Fruit fly (Drosophila melanogaster) whole organism, wandering third instar larva: ENCODE measurements around the gene Rab3GAP1.

Source experiments
- Abd-B ChIP-seq: fragments of >200 bp; optimal IDR thresholded peaks from 2 replicates; lab custom pipeline; 2017; ENCODE audit warnings: missing biosample characterization, missing genetic modification characterization
- CG32264 ChIP-seq: fragments of 200-800 bp; sonication (Bioruptor generic); optimal IDR thresholded peaks from 2 replicates; lab custom pipeline; 2016; ENCODE audit warnings: missing biosample characterization, missing genetic modification characterization
- CG9705 ChIP-seq: fragments of 200-800 bp; sonication (Bioruptor generic); optimal IDR thresholded peaks from 2 replicates; lab custom pipeline; 2018; ENCODE audit warnings: missing biosample characterization, mild to moderate bottlenecking, missing genetic modification characterization
- CrebA ChIP-seq: fragments of 200-800 bp; sonication (Bioruptor generic); optimal IDR thresholded peaks from 2 replicates; lab custom pipeline; 2016; ENCODE audit warnings: missing biosample characterization, mild to moderate bottlenecking, missing genetic modification characterization, borderline replicate concordance
- Dfd ChIP-seq: fragments of >200 bp; optimal IDR thresholded peaks from 2 replicates; lab custom pipeline; 2017; ENCODE audit warnings: missing biosample characterization, missing genetic modification characterization
- Dif ChIP-seq: fragments of 200-275, 200-300 bp; sonication (Bioruptor generic); optimal IDR thresholded peaks from 2 replicates; lab custom pipeline; 2018; ENCODE audit warnings: missing biosample characterization, missing genetic modification characterization; ENCODE audit not compliant: partially characterized antibody
- GATAd ChIP-seq: sonication (Bioruptor generic); optimal IDR thresholded peaks from 2 replicates; lab custom pipeline; 2016; ENCODE audit warnings: missing biosample characterization, missing genetic modification characterization
- HLH106 ChIP-seq: fragments of 200-800 bp; optimal IDR thresholded peaks from 3 replicates; lab custom pipeline; 2019; ENCODE audit warnings: missing biosample characterization, mild to moderate bottlenecking, missing genetic modification characterization, moderate library complexity
- Hnf4 ChIP-seq: fragments of 200-800 bp; sonication (Bioruptor generic); optimal IDR thresholded peaks from 2 replicates; lab custom pipeline; 2016; ENCODE audit warnings: missing biosample characterization, mild to moderate bottlenecking, missing genetic modification characterization
- Hr78 ChIP-seq: fragments of >200 bp; optimal IDR thresholded peaks from 2 replicates; lab custom pipeline; 2017; ENCODE audit warnings: missing biosample characterization, missing genetic modification characterization
- Hr83 ChIP-seq: fragments of 200-300 bp; sonication (Bioruptor generic); optimal IDR thresholded peaks from 2 replicates; lab custom pipeline; 2016; ENCODE audit warnings: missing biosample characterization, mild to moderate bottlenecking, missing genetic modification characterization, moderate library complexity; ENCODE audit not compliant: poor library complexity, severe bottlenecking
- Jra ChIP-seq: sonication (Bioruptor generic); optimal IDR thresholded peaks from 2 replicates; lab custom pipeline; 2016; ENCODE audit warnings: missing biosample characterization, missing genetic modification characterization
- Mio ChIP-seq: sonication (Bioruptor generic); optimal IDR thresholded peaks from 2 replicates; lab custom pipeline; 2016; ENCODE audit warnings: missing biosample characterization, missing genetic modification characterization
- Myc ChIP-seq: fragments of >200 bp; optimal IDR thresholded peaks from 2 replicates; lab custom pipeline; 2017
- N ChIP-seq: fragments of >200 bp; optimal IDR thresholded peaks from 2 replicates; lab custom pipeline; 2018; ENCODE audit warnings: missing biosample characterization, missing external identifiers, missing genetic modification characterization
- OdsH ChIP-seq: fragments of 200-800 bp; sonication (Bioruptor generic); optimal IDR thresholded peaks from 2 replicates; lab custom pipeline; 2016; ENCODE audit warnings: missing biosample characterization, mild to moderate bottlenecking, missing genetic modification characterization
- Rel ChIP-seq, 2 experiments: fragments of 200-800 bp; sonication (Bioruptor generic) in 1 of 2; optimal IDR thresholded peaks; 2 replicates in 1 of 2; 3 replicates in 1 of 2; lab custom pipeline; 2016 to 2019; ENCODE audit warnings: mild to moderate bottlenecking in 2 of 2, missing biosample characterization in 2 of 2, missing genetic modification characterization in 2 of 2, moderate library complexity in 1 of 2
- Sp1 ChIP-seq: fragments of 200-800 bp; sonication (Bioruptor generic); optimal IDR thresholded peaks from 3 replicates; lab custom pipeline; 2019; ENCODE audit warnings: missing biosample characterization, mild to moderate bottlenecking, missing genetic modification characterization, moderate library complexity
- Vsx2 ChIP-seq: fragments of 200-300, 225-300 bp; sonication (Bioruptor generic); optimal IDR thresholded peaks from 2 replicates; lab custom pipeline; 2018; ENCODE audit warnings: missing biosample characterization, missing genetic modification characterization; ENCODE audit not compliant: partially characterized antibody
- br ChIP-seq: fragments of 200-800 bp; sonication (Bioruptor generic); optimal IDR thresholded peaks from 2 replicates; lab custom pipeline; 2016; ENCODE audit warnings: missing biosample characterization, missing genetic modification characterization
- brk ChIP-seq: fragments of 200-800 bp; sonication (Bioruptor generic); optimal IDR thresholded peaks from 2 replicates; lab custom pipeline; 2016; ENCODE audit warnings: missing biosample characterization, mild to moderate bottlenecking, missing genetic modification characterization
- dl ChIP-seq, 2 experiments: fragments of 175-275, 200-275 bp in 1 of 2; fragments of 200-275 bp in 1 of 2; sonication (Bioruptor generic); optimal IDR thresholded peaks; lab custom pipeline; 2018; ENCODE audit warnings: mild to moderate bottlenecking in 2 of 2, missing biosample characterization in 2 of 2, missing genetic modification characterization in 2 of 2, moderate library complexity in 2 of 2; ENCODE audit not compliant: partially characterized antibody in 2 of 2, insufficient read depth in 1 of 2
- dmrt93B ChIP-seq: fragments of 200-800 bp; sonication (Bioruptor generic); optimal IDR thresholded peaks from 2 replicates; lab custom pipeline; 2018; ENCODE audit warnings: missing biosample characterization, mild to moderate bottlenecking, missing genetic modification characterization
- dsf ChIP-seq: sonication (Bioruptor generic); optimal IDR thresholded peaks from 2 replicates; lab custom pipeline; 2016; ENCODE audit warnings: missing biosample characterization, missing genetic modification characterization, borderline replicate concordance
- ey ChIP-seq: fragments of 200-800 bp; sonication (Bioruptor generic); optimal IDR thresholded peaks from 2 replicates; lab custom pipeline; 2016; ENCODE audit warnings: missing biosample characterization, missing genetic modification characterization
- foxo ChIP-seq, 2 experiments: fragments of 200-800 bp; sonication (Bioruptor generic); optimal IDR thresholded peaks; 2 replicates in 1 of 2; 3 replicates in 1 of 2; lab custom pipeline; 2016 to 2017; ENCODE audit warnings: missing biosample characterization in 2 of 2, missing genetic modification characterization in 2 of 2
- fru ChIP-seq: fragments of 200-800 bp; sonication (Bioruptor generic); optimal IDR thresholded peaks from 3 replicates; lab custom pipeline; 2016; ENCODE audit warnings: missing biosample characterization, mild to moderate bottlenecking, missing genetic modification characterization
- h ChIP-seq: fragments of 200-800 bp; sonication (Bioruptor generic); optimal IDR thresholded peaks from 3 replicates; lab custom pipeline; 2016; ENCODE audit warnings: missing biosample characterization, mild to moderate bottlenecking, missing genetic modification characterization
- jim ChIP-seq: fragments of 175-275, 200-325 bp; sonication (Bioruptor generic); optimal IDR thresholded peaks from 2 replicates; lab custom pipeline; 2016; ENCODE audit warnings: missing biosample characterization, mild to moderate bottlenecking, missing genetic modification characterization
- lola ChIP-seq: fragments of >200 bp; optimal IDR thresholded peaks from 2 replicates; lab custom pipeline; 2017; ENCODE audit warnings: missing biosample characterization, missing genetic modification characterization
- pan ChIP-seq: fragments of >200 bp; optimal IDR thresholded peaks from 2 replicates; lab custom pipeline; 2017
- psq ChIP-seq: fragments of 200-800 bp; sonication (Bioruptor generic); optimal IDR thresholded peaks from 3 replicates; lab custom pipeline; 2017; ENCODE audit warnings: missing biosample characterization, mild to moderate bottlenecking, missing genetic modification characterization, moderate library complexity
- rgr ChIP-seq: fragments of 200-800 bp; sonication (Bioruptor generic); optimal IDR thresholded peaks from 3 replicates; lab custom pipeline; 2016; ENCODE audit warnings: missing biosample characterization, mild to moderate bottlenecking, missing genetic modification characterization
- sage ChIP-seq: fragments of 200-800 bp; sonication (Bioruptor generic); optimal IDR thresholded peaks from 2 replicates; lab custom pipeline; 2016; ENCODE audit warnings: missing biosample characterization, mild to moderate bottlenecking, missing genetic modification characterization
- sv ChIP-seq: fragments of 200-800 bp; sonication (Bioruptor generic); optimal IDR thresholded peaks from 3 replicates; lab custom pipeline; 2016; ENCODE audit warnings: missing biosample characterization, missing genetic modification characterization
- tai ChIP-seq: sonication (Bioruptor generic); optimal IDR thresholded peaks from 2 replicates; lab custom pipeline; 2016; ENCODE audit warnings: missing biosample characterization, missing genetic modification characterization
- usp ChIP-seq: fragments of >200 bp; optimal IDR thresholded peaks from 2 replicates; lab custom pipeline; 2017; ENCODE audit warnings: missing biosample characterization, missing genetic modification characterization
- woc ChIP-seq: sonication (Bioruptor generic); optimal IDR thresholded peaks from 2 replicates; lab custom pipeline; 2016; ENCODE audit warnings: missing biosample characterization, mild to moderate bottlenecking, missing genetic modification characterization

The Rab3GAP1 gene

dm6 chr2L:1611122-1611521 is at the start of gene Rab3GAP1, which contains the start of gene CG14352:
Gene Rab3GAP1, minus strand, starts transcription at chr2L:1611157.
Gene CG14352, plus strand, starts transcription at chr2L:1611410.
- TF ChIP-seq h (GFP tag; lab: Kevin White, UChicago) (peak; percentile 88), rgr (peak; percentile 85), jim (no peak), dl (GFP tag; optimal IDR thresholded peaks at IDR 0.05; lab: Kevin White, UChicago; ENCODE audit: insufficient read depth in 1 of 2, partially characterized antibody in 2 of 2) (no peak), woc (GFP tag; lab: Kevin White, UChicago) (peak; percentile 82), usp (GFP tag; lab: Kevin White, UChicago) (no peak), Rel (GFP tag; optimal IDR thresholded peaks at IDR 0.05; lab: Kevin White, UChicago) (no peak), Rel (tag; optimal IDR thresholded peaks at IDR 0.05; lab: Kevin White, UChicago) (peak; percentile 35), psq (GFP tag; lab: Kevin White, UChicago) (peak; percentile 69), br (peak; percentile 89), CrebA (GFP tag; lab: Kevin White, UChicago) (no peak), Hr83 (GFP tag; lab: Kevin White, UChicago) (peak; percentile 68), CG32264 (peak; percentile 76), sv (GFP tag; lab: Kevin White, UChicago) (peak; percentile 87), GATAd (GFP tag; lab: Kevin White, UChicago) (peak; percentile 10), Abd-B (GFP tag; lab: Kevin White, UChicago) (no peak), sage (GFP tag; lab: Kevin White, UChicago) (no peak), pan (no peak), Sp1 (peak; percentile 73), HLH106 (tag; lab: Kevin White, UChicago) (peak; percentile 90), brk (GFP tag; lab: Kevin White, UChicago) (no peak), ey (GFP tag; lab: Kevin White, UChicago) (peak; percentile 86), foxo (GFP tag; optimal IDR thresholded peaks at IDR 0.05; lab: Kevin White, UChicago) (peak in 1 of 2 experiments; percentile 92), Dif (GFP tag; lab: Kevin White, UChicago) (no peak), Dfd (GFP tag; lab: Kevin White, UChicago) (peak; percentile 28), N (GFP tag; lab: Kevin White, UChicago) (no peak), CG9705 (GFP tag; lab: Kevin White, UChicago) (peak; percentile 85), tai (GFP tag; lab: Kevin White, UChicago) (no peak), Myc (lab: Kevin White, UChicago) (no peak), Hr78 (GFP tag; lab: Kevin White, UChicago) (no peak), dsf (GFP tag; lab: Kevin White, UChicago) (peak; percentile 57), OdsH (GFP tag; lab: Kevin White, UChicago) (peak; percentile 74), Vsx2 (no peak), lola (no peak), fru (GFP tag; lab: Kevin White, UChicago) (peak; percentile 71), Mio (GFP tag; lab: Kevin White, UChicago) (no peak), dmrt93B (peak; percentile 75), Jra (GFP tag; lab: Kevin White, UChicago) (peak; percentile 78), Hnf4 (no peak)

DNA sequence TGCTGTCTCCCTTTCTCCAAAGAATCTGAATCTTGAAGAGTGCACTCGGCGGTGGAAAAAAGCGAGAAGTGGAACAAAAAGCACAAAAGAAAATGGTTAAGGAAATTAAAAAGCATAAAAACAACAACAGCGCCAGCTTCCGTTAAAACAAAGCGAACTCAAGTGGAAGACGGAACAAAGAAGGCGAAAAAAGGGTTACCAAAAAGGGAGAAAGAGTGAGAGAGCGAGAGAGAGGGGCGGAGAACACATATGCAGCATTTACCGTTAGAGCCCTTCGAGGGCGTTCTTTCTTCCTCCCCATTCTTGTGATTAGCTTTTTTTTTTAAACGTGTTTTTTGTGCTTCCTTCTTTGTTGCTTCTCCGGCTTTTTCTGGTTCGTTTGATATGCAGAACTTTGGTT is 47.2 kb upstream of the Rab3GAP1 start:
- peak; percentile 96 for TF ChIP-seq psq (GFP tag; lab: Kevin White, UChicago)
- peak; percentile 6 for TF ChIP-seq Sp1
- no peak for TF ChIP-seq woc (GFP tag; lab: Kevin White, UChicago)
- TF ChIP-seq, all 38 proteins: peak for 2
